Worm (Caenorhabditis elegans): ENCODE measurements around the gene rpc-2.

The rpc-2 gene

ce11 chrIII:5563680-5564079, 6.5 kb downstream of the rpc-2 start:
- no peak for TF ChIP-seq unc-62 (GFP tag; optimal IDR thresholded peaks at IDR 0.05)

- TF ChIP-seq unc-62 (GFP tag; optimal IDR thresholded peaks at IDR 0.05): no peak
Observed at ce11 chrIII:5564325-5564724, 7.2 kb downstream of the rpc-2 start.

DNA sequence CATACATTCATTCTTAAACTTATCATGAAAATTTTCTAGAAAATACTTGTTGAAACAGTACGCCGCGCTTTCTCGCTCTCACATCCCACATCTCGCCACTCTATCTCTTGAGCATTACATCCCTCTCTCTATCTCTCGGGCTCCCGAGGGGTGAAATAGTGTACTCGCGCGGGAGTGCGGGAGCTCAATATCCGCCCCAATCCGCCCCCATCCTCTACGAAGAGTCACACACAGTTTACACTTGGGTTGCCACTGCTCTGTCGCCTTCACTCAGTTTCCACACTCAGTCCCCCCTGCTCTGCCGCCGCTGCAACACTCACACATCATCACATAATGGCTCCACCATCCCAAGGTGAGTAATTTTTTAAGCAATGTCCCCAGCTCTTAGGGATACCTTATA, 7.6 kb downstream of the rpc-2 start, which contains the start of gene mlc-3:
Gene mlc-3 (plus strand): TSS at position 227 of the 400 bp plus-strand sequence.
- TF ChIP-seq unc-62 (GFP tag; optimal IDR thresholded peaks at IDR 0.05): no peak

DNA sequence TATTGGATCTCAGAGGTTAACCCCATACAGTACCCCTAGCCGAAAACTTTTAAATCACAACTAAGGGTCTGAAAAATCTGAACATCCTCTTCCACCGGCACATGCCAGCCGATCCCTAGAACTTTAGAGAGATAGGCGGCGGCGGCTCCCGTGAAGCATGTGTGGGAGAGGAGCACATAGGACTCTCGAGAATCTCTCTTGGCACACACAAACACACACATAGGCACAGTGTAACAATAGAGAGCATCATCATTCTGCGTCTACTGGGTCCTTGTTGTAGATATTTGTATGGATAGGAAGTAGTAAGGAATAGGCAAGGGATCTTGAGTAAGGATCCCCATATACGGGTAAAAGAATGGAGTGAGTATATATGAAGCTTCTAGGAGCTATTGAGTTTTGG, 8.5 kb downstream of the rpc-2 start:
- TF ChIP-seq unc-62 (GFP tag; optimal IDR thresholded peaks at IDR 0.05): no peak

DNA sequence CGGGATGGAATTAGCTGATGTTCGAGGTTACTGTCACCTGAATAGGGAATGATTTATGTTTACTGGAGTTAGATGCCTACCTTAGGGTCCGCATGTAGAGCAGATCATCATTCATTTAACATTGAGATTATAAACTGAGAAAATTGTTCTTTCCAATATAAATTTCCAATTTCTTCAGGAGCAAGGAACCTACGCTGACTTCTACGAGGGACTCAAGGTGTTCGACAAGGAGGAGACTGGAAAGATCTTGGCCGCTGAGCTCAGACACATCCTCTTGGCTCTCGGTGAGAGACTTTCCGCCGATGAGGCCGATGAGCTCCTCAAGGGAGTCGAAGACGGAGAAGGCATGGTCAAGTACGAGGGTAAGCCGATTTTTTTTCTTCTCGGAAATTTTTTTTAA, 9.3 kb downstream of the rpc-2 start:
- TF ChIP-seq unc-62 (GFP tag; optimal IDR thresholded peaks at IDR 0.05): no peak

- no peak for TF ChIP-seq unc-62 (GFP tag; optimal IDR thresholded peaks at IDR 0.05)
Observed at ce11 chrIII:5568265-5568664, 11.1 kb downstream of the rpc-2 start.

DNA sequence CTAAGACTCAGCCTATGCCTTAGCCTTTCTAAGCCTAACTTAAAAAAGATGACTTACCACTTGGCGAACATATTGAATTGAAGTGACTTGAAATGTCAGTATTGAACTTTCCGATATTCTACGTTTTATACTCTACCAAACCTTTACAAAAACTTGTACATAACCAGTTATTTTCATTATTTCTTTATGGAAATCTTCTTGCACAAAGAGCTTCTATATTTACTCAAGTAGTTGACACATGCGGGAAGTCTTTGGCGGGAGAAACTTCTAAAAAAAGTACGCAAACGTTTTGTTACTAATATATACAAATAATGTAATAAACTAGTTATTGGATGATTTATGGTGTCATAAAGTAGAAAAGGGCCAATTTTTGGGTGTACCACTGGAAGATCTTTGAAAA, 11.5 kb downstream of the rpc-2 start, which contains the start of gene nspb-12:
Gene nspb-12 (minus strand): TSS at position 101 of the 400 bp plus-strand sequence.
- TF ChIP-seq unc-62 (GFP tag; optimal IDR thresholded peaks at IDR 0.05): no peak

- TF ChIP-seq unc-62 (GFP tag; optimal IDR thresholded peaks at IDR 0.05): no peak
Observed at ce11 chrIII:5570814-5571443, 13.8 kb downstream of the rpc-2 start.

DNA sequence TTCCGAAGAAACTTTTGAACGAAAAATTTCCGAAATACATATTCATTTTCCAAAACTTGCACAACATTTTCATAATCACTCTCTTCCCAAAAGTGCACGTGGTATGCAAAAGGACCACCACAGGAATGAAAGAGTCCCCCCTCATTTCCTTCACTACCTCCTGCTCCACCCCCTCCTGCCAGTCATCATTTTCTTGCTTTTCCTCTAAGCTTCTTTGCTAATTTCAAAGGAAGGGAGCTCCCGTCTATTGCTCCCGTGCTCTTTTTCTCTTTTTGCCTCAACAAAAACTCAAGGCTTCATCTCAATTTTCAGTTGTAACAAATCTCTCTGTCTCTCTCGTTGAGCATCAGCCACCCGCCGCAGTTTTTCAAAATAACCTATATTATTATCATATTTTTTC, 15.6 kb downstream of the rpc-2 start:
- TF ChIP-seq unc-62 (GFP tag; optimal IDR thresholded peaks at IDR 0.05): no peak

- no peak for TF ChIP-seq unc-62 (GFP tag; optimal IDR thresholded peaks at IDR 0.05)
Observed at ce11 chrIII:5573694-5574093, 16.5 kb downstream of the rpc-2 start, which contains the start of gene molo-1. Gene molo-1 (plus strand): TSS chrIII:5573994.

- no peak for TF ChIP-seq unc-62 (GFP tag; optimal IDR thresholded peaks at IDR 0.05)
Observed at ce11 chrIII:5581049-5581448, 23.9 kb downstream of the rpc-2 start, which contains the start of gene F56D2.5. Gene F56D2.5 (minus strand): TSS chrIII:5581419.

DNA sequence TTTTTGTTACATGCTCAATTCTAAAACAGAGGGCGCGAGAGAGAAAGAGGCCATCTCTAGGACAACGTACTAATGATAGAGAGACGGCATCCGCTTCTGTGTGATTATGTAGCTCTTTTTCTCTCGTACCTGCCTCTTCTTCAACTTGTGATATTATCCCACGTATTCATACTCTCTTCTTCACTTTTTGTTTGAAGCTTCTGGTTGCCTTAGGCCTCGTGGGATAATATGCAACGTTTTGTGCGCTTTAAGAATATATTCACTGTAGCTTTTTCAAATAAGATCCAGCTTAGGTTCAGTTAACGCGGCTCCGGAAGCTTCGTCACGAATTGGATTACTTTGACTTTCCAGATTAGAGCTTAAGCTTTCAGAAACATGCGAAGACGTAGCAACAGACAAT, 25.6 kb downstream of the rpc-2 start, which contains the start of the genes F56D2.8 and uev-2:
Gene F56D2.8 (minus strand): TSS at position 101 of the 400 bp plus-strand sequence.
Gene uev-2 (plus strand): TSS at position 360 of the 400 bp plus-strand sequence.
- TF ChIP-seq unc-62 (GFP tag; optimal IDR thresholded peaks at IDR 0.05): no peak

DNA sequence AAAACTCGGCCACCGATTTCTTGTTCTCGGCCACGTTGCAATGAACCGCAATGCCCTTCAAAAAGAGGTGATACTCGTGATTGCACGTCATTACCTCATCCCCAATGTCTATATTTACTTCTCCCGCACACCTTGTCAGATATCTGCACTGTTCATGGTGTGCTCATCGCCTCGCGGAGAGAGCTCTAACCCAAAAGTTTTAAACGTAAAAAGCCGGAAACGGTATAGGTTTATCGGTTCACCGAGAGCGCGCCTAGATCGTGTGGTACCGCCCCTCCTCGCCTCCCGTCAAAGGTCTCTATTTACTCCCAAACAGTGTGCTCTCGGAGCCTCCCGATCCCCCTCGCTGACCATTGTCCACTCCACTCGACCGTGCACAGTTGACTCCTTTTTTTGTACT, 27.5 kb downstream of the rpc-2 start, which contains the start of gene F56D2.3:
Gene F56D2.3 (plus strand): TSS at position 301 of the 400 bp plus-strand sequence.
- no peak for TF ChIP-seq unc-62 (GFP tag; optimal IDR thresholded peaks at IDR 0.05)

DNA sequence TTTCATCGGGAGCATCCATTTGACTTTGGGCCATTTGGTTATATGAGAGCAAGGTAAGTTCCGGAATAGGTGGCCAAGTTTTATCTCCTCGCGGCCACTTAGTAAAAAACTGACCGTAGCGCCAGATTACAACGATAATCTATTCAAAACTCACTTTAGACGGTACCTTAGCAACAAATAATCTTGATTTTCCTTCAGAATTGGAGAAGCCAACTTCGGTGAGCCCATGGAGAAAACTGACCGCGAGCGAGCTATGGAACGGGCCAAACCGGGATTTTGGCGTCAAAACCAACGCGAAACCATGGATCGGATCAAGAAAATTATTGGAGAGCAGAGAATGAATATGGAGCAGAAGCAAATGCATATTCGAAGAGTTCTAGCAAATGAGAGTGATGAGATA, 28.5 kb downstream of the rpc-2 start:
- TF ChIP-seq unc-62 (GFP tag; optimal IDR thresholded peaks at IDR 0.05): no peak

- no peak for TF ChIP-seq unc-62 (GFP tag; optimal IDR thresholded peaks at IDR 0.05)
Observed at ce11 chrIII:5586925-5587324, 29.8 kb downstream of the rpc-2 start, which contains the start of gene F56D2.2. Gene F56D2.2 (plus strand): TSS chrIII:5587263.

DNA sequence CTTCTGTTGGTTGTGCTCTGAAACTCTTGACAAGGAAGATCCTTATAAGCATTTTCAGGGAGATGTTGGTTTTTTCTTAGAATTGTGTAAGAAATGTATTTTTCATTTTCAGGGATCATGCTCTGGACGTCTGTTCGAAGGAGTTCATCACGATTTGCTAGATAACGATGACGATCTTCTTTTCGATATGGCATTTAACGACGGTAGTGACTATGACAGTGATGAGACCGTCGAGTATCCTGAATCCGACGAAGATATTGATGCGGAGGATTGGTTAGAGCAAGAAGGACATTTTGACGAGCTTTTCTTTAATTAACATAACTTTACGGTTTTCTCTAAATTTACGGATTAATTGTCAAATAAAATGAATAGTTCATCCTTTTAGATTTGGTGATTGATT, 31.6 kb downstream of the rpc-2 start:
- TF ChIP-seq unc-62 (GFP tag; optimal IDR thresholded peaks at IDR 0.05): no peak

- no peak for TF ChIP-seq unc-62 (GFP tag; optimal IDR thresholded peaks at IDR 0.05)
Observed at ce11 chrIII:5591668-5592149, 34.5 kb downstream of the rpc-2 start, which contains the start of the genes ddx-15 and ucr-1. Gene ddx-15 (minus strand): TSS chrIII:5591718. Gene ucr-1 (plus strand): TSS chrIII:5592135.

Data from whole organism, dauer.